Worm (Caenorhabditis elegans): Measurements from ENCODE around the gene D2096.11.

DNA sequence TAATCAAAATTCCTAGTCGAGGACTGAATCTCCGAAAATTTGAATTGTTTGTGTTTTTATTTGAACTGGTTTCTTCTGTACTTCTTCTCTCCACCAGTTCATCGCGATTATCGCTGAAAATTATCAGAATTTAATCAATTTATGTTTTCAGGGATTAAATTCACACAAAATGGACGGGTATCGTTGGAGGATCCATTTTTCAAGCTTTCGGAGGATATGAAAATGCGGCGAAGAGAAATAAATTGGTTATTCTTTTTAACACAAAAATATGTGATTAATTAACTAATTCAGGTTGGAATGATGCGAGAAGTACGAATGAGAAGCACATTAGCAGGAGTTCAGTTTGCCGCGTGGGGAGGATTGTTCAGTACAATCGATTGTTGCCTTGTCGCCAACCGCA lies 2.3 kb upstream of the D2096.11 start, which contains the start of gene timm-17B.2:
- TF ChIP-seq cog-1 (tag; optimal IDR thresholded peaks at IDR 0.05) (no peak), T22C8.4 (GFP tag; IDR thresholded peaks at IDR 0.05) (no peak), ref-1 (GFP tag; conservative IDR thresholded peaks at IDR 0.05) (no peak), ztf-23 (GFP tag; IDR thresholded peaks at IDR 0.05) (no peak)
